Worm (Caenorhabditis elegans) whole organism, L3 larva: Measurements from ENCODE around the gene str-158.

Experiments
- R02D3.7 ChIP-seq: fragments of 150-350 bp; optimal IDR thresholded peaks from 2 replicates; lab custom pipeline; 2014; ENCODE audit warnings: missing biosample characterization, missing genetic modification characterization
- ZK546.5 ChIP-seq: sonication (generic microtip); optimal IDR thresholded peaks from 2 replicates; lab custom pipeline; 2017; ENCODE audit warnings: missing biosample characterization, missing genetic modification characterization
- aly-2 ChIP-seq: fragments of 150-350 bp; optimal IDR thresholded peaks from 2 replicates; lab custom pipeline; 2014; ENCODE audit warnings: missing biosample characterization, missing genetic modification characterization
- ama-1 ChIP-seq: fragments of 150-350 bp; optimal IDR thresholded peaks from 2 replicates; lab custom pipeline; 2018
- ceh-16 ChIP-seq: sonication (generic microtip); optimal IDR thresholded peaks from 2 replicates; lab custom pipeline; 2017; ENCODE audit warnings: missing biosample characterization, missing genetic modification characterization
- ceh-28 ChIP-seq: fragments of 150-350 bp; optimal IDR thresholded peaks from 2 replicates; lab custom pipeline; 2014; ENCODE audit warnings: missing biosample characterization, missing genetic modification reagents, missing genetic modification characterization
- ceh-9 ChIP-seq: sonication (generic microtip); optimal IDR thresholded peaks from 2 replicates; lab custom pipeline; 2018; ENCODE audit warnings: missing biosample characterization, missing genetic modification characterization
- daf-12 ChIP-seq: fragments of 150-350 bp; optimal IDR thresholded peaks from 2 replicates; lab custom pipeline; 2014; ENCODE audit warnings: missing biosample characterization, missing genetic modification reagents, missing genetic modification characterization
- egl-27 ChIP-seq: sonication (generic microtip); optimal IDR thresholded peaks from 4 replicates; lab custom pipeline; 2017; ENCODE audit warnings: missing biosample characterization, missing genetic modification reagents, missing genetic modification characterization
- egl-5 ChIP-seq: fragments of 150-350 bp; optimal IDR thresholded peaks from 2 replicates; lab custom pipeline; 2017; ENCODE audit warnings: missing biosample characterization, missing genetic modification reagents, missing genetic modification characterization, inconsistent platforms
- elt-1 ChIP-seq: fragments of 150-350 bp; optimal IDR thresholded peaks from 2 replicates; lab custom pipeline; 2014; ENCODE audit warnings: missing biosample characterization, missing genetic modification characterization
- elt-2 ChIP-seq: sonication (generic microtip); optimal IDR thresholded peaks from 2 replicates; lab custom pipeline; 2016; ENCODE audit warnings: missing genetic modification reagents, mild to moderate bottlenecking, missing genetic modification characterization, missing compliant biosample characterization
- elt-3 ChIP-seq, 3 experiments: fragments of 150-350 bp in 1 of 3; sonication (generic microtip) in 2 of 3; optimal IDR thresholded peaks; 2 replicates in 2 of 3; 4 replicates in 1 of 3; lab custom pipeline; 2014 to 2017; ENCODE audit warnings: missing biosample characterization in 3 of 3, missing genetic modification characterization in 3 of 3
- eor-1 ChIP-seq, 2 experiments: fragments of 150-350 bp; optimal IDR thresholded peaks; 2 replicates each; lab custom pipeline; 2014 to 2018; ENCODE audit warnings: missing biosample characterization in 2 of 2, missing genetic modification characterization in 2 of 2
- fkh-2 ChIP-seq: fragments of 150-350 bp; optimal IDR thresholded peaks from 2 replicates; lab custom pipeline; 2014; ENCODE audit warnings: missing biosample characterization, missing genetic modification reagents, missing genetic modification characterization
- fos-1 ChIP-seq: fragments of 150-350 bp; optimal IDR thresholded peaks from 2 replicates; lab custom pipeline; 2014; ENCODE audit warnings: missing biosample characterization, missing genetic modification characterization
- hmg-11 ChIP-seq: sonication (generic microtip); optimal IDR thresholded peaks from 2 replicates; lab custom pipeline; 2016; ENCODE audit warnings: missing genetic modification characterization, missing compliant biosample characterization
- jun-1 ChIP-seq: fragments of 150-350 bp; optimal IDR thresholded peaks from 2 replicates; lab custom pipeline; 2014; ENCODE audit warnings: missing biosample characterization, missing genetic modification reagents, missing genetic modification characterization
- lin-15B ChIP-seq: fragments of 150-350 bp; optimal IDR thresholded peaks from 2 replicates; lab custom pipeline; 2014; ENCODE audit warnings: missing biosample characterization, missing genetic modification characterization
- lin-39 ChIP-seq: fragments of 150-350 bp; optimal IDR thresholded peaks from 2 replicates; lab custom pipeline; 2018; ENCODE audit warnings: missing biosample characterization, missing genetic modification reagents, missing genetic modification characterization
- lsy-12 ChIP-seq: sonication (generic microtip); optimal IDR thresholded peaks from 2 replicates; lab custom pipeline; 2016; ENCODE audit warnings: mild to moderate bottlenecking, missing genetic modification characterization, missing compliant biosample characterization
- nhr-11 ChIP-seq: fragments of 150-350 bp; optimal IDR thresholded peaks from 2 replicates; lab custom pipeline; 2014; ENCODE audit warnings: missing biosample characterization, missing genetic modification characterization
- nhr-12 ChIP-seq: fragments of 150-350 bp; optimal IDR thresholded peaks from 2 replicates; lab custom pipeline; 2014; ENCODE audit warnings: missing biosample characterization, missing genetic modification characterization
- nhr-23 ChIP-seq: fragments of 150-350 bp; optimal IDR thresholded peaks from 2 replicates; lab custom pipeline; 2014; ENCODE audit warnings: missing biosample characterization, missing genetic modification reagents, missing genetic modification characterization
- nhr-43 ChIP-seq: sonication (generic microtip); optimal IDR thresholded peaks from 2 replicates; lab custom pipeline; 2016; ENCODE audit warnings: mild to moderate bottlenecking, missing genetic modification characterization, missing compliant biosample characterization; ENCODE audit not compliant: poor library complexity, severe bottlenecking
- nhr-67 ChIP-seq: fragments of 150-350 bp; optimal IDR thresholded peaks from 2 replicates; lab custom pipeline; 2014; ENCODE audit warnings: missing biosample characterization, missing genetic modification characterization
- nhr-76 ChIP-seq: fragments of 150-350 bp; sonication (generic microtip); optimal IDR thresholded peaks from 5 replicates; lab custom pipeline; 2014; ENCODE audit warnings: missing biosample characterization, missing genetic modification characterization
- nhr-77 ChIP-seq: fragments of 150-350 bp; optimal IDR thresholded peaks from 2 replicates; lab custom pipeline; 2014; ENCODE audit warnings: missing biosample characterization, missing genetic modification characterization
- pha-4 ChIP-seq: fragments of 150-350 bp; optimal IDR thresholded peaks from 2 replicates; lab custom pipeline; 2014; ENCODE audit warnings: missing biosample characterization, missing genetic modification reagents, missing genetic modification characterization
- pqm-1 ChIP-seq: fragments of 150-350 bp; optimal IDR thresholded peaks from 2 replicates; lab custom pipeline; 2017; ENCODE audit warnings: missing biosample characterization, missing genetic modification characterization, inconsistent platforms
- sea-2 ChIP-seq: fragments of 150-350 bp; sonication (generic microtip); optimal IDR thresholded peaks from 4 replicates; lab custom pipeline; 2014; ENCODE audit warnings: missing biosample characterization, missing genetic modification reagents, missing genetic modification characterization
- skn-1 ChIP-seq: fragments of 150-350 bp; optimal IDR thresholded peaks from 2 replicates; lab custom pipeline; 2014; ENCODE audit warnings: missing biosample characterization, missing genetic modification characterization
- snpc-4 ChIP-seq: fragments of 150-350 bp; optimal IDR thresholded peaks from 2 replicates; lab custom pipeline; 2014; ENCODE audit warnings: missing biosample characterization, missing genetic modification characterization
- tbx-2 ChIP-seq: sonication (generic microtip); optimal IDR thresholded peaks from 2 replicates; lab custom pipeline; 2016; ENCODE audit warnings: mild to moderate bottlenecking, missing genetic modification characterization, missing compliant biosample characterization
- unc-39 ChIP-seq: sonication (generic microtip); optimal IDR thresholded peaks from 4 replicates; lab custom pipeline; 2017; ENCODE audit warnings: missing biosample characterization, missing genetic modification characterization
- unc-62 ChIP-seq: fragments of 150-350 bp; sonication (generic microtip); optimal IDR thresholded peaks from 4 replicates; lab custom pipeline; 2014; ENCODE audit warnings: missing biosample characterization, missing genetic modification reagents, missing genetic modification characterization
- zag-1 ChIP-seq: fragments of 150-350 bp; optimal IDR thresholded peaks from 2 replicates; lab custom pipeline; 2014; ENCODE audit warnings: missing biosample characterization, missing genetic modification characterization
- ztf-4 ChIP-seq: fragments of 150-350 bp; optimal IDR thresholded peaks from 2 replicates; lab custom pipeline; 2014; ENCODE audit warnings: missing biosample characterization, missing genetic modification characterization

str-158 gene

ce11 chrIV:4917774-4918173 is at the start of gene str-158:
str-158 (plus strand) TSS chrIV:4918074.
- TF ChIP-seq nhr-12 (no peak), elt-1 (tag; lab: Kevin White, UChicago) (no peak), zag-1 (no peak), sea-2 (no peak), snpc-4 (no peak), eor-1 (tag; optimal IDR thresholded peaks at IDR 0.05; lab: Kevin White, UChicago) (no peak), ceh-16 (no peak), egl-5 (no peak), fkh-2 (tag; lab: Kevin White, UChicago) (no peak), lsy-12 (no peak), unc-39 (no peak), lin-39 (tag; lab: Kevin White, UChicago) (no peak), tbx-2 (no peak)
- TF ChIP-seq, all 47 proteins: peak for 0

- TF ChIP-seq nhr-12 (no peak), nhr-76 (tag; lab: Kevin White, UChicago) (no peak), nhr-77 (tag; lab: Kevin White, UChicago) (no peak), ceh-28 (tag; lab: Kevin White, UChicago) (no peak), ceh-9 (tag; lab: Kevin White, UChicago) (no peak), fkh-2 (tag; lab: Kevin White, UChicago) (no peak), eor-1 (tag; optimal IDR thresholded peaks at IDR 0.05; lab: Kevin White, UChicago) (no peak), nhr-23 (tag; lab: Kevin White, UChicago) (no peak), elt-1 (tag; lab: Kevin White, UChicago) (no peak), egl-27 (no peak), jun-1 (tag; lab: Kevin White, UChicago) (no peak)
Observed at ce11 chrIV:4870546-4870945, 47.3 kb upstream of the str-158 start, which contains the start of gene str-175. str-175 (minus strand) TSS chrIV:4870646.

- no peak for TF ChIP-seq ztf-4 (tag; lab: Kevin White, UChicago)
- TF ChIP-seq nhr-67 (tag; lab: Kevin White, UChicago): no peak
- no peak for TF ChIP-seq egl-27
- no peak for TF ChIP-seq aly-2 (tag; lab: Kevin White, UChicago)
- TF ChIP-seq ama-1 (lab: Kevin White, UChicago): no peak
- no peak for TF ChIP-seq hmg-11 (tag; lab: Kevin White, UChicago)
- no peak for TF ChIP-seq fos-1
- no peak for TF ChIP-seq nhr-11
- no peak for TF ChIP-seq pqm-1 (tag; lab: Kevin White, UChicago)
- TF ChIP-seq nhr-12: no peak
- no peak for TF ChIP-seq pha-4
- no peak for TF ChIP-seq ceh-28 (tag; lab: Kevin White, UChicago)
- no peak for TF ChIP-seq lin-15B (tag; lab: Kevin White, UChicago)
- no peak for TF ChIP-seq unc-62 (GFP tag; lab: Kevin White, UChicago)
- no peak for TF ChIP-seq skn-1 (tag; lab: Kevin White, UChicago)
- TF ChIP-seq ZK546.5: no peak
- no peak for TF ChIP-seq lsy-12
- TF ChIP-seq tbx-2: no peak
Observed at ce11 chrIV:4874603-4875002, 43.3 kb upstream of the str-158 start, which contains the start of gene str-174. str-174 (minus strand) TSS chrIV:4874703.

ce11 chrIV:4877102-4877501 is 40.8 kb upstream of the str-158 start, which contains the start of gene str-170:
str-170 (plus strand) TSS chrIV:4877402.
- TF ChIP-seq pha-4 (no peak), R02D3.7 (tag; lab: Kevin White, UChicago) (no peak), eor-1 (tag; optimal IDR thresholded peaks at IDR 0.05; lab: Kevin White, UChicago) (no peak), elt-2 (tag; lab: Kevin White, UChicago) (no peak), nhr-43 (tag; lab: Kevin White, UChicago) (no peak), daf-12 (tag; lab: Kevin White, UChicago) (no peak), elt-3 (tag; optimal IDR thresholded peaks at IDR 0.05; lab: Kevin White, UChicago) (no peak), lin-15B (tag; lab: Kevin White, UChicago) (no peak)
